Worm (Caenorhabditis elegans) whole organism, late embryonic: Measurements from ENCODE around the gene C09F12.2.

Experiments used
- T23F11.4 ChIP-seq: fragments of 200-800 bp; sonication (Bioruptor generic); optimal IDR thresholded peaks from 2 replicates; lab custom pipeline; 2018; ENCODE audit warnings: mild to moderate bottlenecking, missing genetic modification characterization, missing compliant biosample characterization
- Y22D7AL.16 ChIP-seq: sonication (generic microtip); optimal IDR thresholded peaks from 2 replicates; lab custom pipeline; 2016; ENCODE audit warnings: missing genetic modification characterization, missing compliant biosample characterization
- ahr-1 ChIP-seq: sonication (generic microtip); optimal IDR thresholded peaks from 2 replicates; lab custom pipeline; 2016; ENCODE audit warnings: missing genetic modification characterization, missing compliant biosample characterization
- ama-1 ChIP-seq: fragments of 150-350 bp; optimal IDR thresholded peaks from 2 replicates; lab custom pipeline; 2014
- ceh-14 ChIP-seq: sonication (generic microtip); optimal IDR thresholded peaks from 2 replicates; lab custom pipeline; 2016; ENCODE audit warnings: missing genotype, missing genetic modification characterization, missing compliant biosample characterization
- ceh-18 ChIP-seq: sonication (generic microtip); optimal IDR thresholded peaks from 2 replicates; lab custom pipeline; 2016; ENCODE audit warnings: missing genetic modification characterization, missing compliant biosample characterization
- ceh-2 ChIP-seq: sonication (generic microtip); optimal IDR thresholded peaks from 2 replicates; lab custom pipeline; 2016; ENCODE audit warnings: missing genotype, missing genetic modification characterization, missing compliant biosample characterization
- ceh-24 ChIP-seq: sonication (generic microtip); optimal IDR thresholded peaks from 2 replicates; lab custom pipeline; 2016; ENCODE audit warnings: mild to moderate bottlenecking, missing genetic modification characterization, missing compliant biosample characterization
- ceh-30 ChIP-seq: fragments of 150-350 bp; optimal IDR thresholded peaks from 2 replicates; lab custom pipeline; 2014; ENCODE audit warnings: missing biosample characterization, missing genetic modification characterization
- ceh-31 ChIP-seq: sonication (generic microtip); optimal IDR thresholded peaks from 2 replicates; lab custom pipeline; 2016; ENCODE audit warnings: missing genetic modification characterization, missing compliant biosample characterization
- ceh-34 ChIP-seq: sonication (generic microtip); optimal IDR thresholded peaks from 2 replicates; lab custom pipeline; 2016; ENCODE audit warnings: mild to moderate bottlenecking, missing genetic modification characterization, missing compliant biosample characterization
- ceh-45 ChIP-seq: fragments of 200-800 bp; sonication (Bioruptor generic); IDR thresholded peaks from 2 replicates; pipeline ENCODE4 v1.3.6; 2022; ENCODE audit warnings: missing genetic modification reagents, missing genetic modification characterization, missing compliant biosample characterization
- ceh-48 ChIP-seq: sonication (generic microtip); optimal IDR thresholded peaks from 2 replicates; lab custom pipeline; 2016; ENCODE audit warnings: missing genetic modification characterization, inconsistent platforms, missing compliant biosample characterization
- ceh-6 ChIP-seq: fragments of 200-800 bp; sonication (Bioruptor generic); optimal IDR thresholded peaks from 2 replicates; lab custom pipeline; 2018; ENCODE audit warnings: mild to moderate bottlenecking, missing genetic modification characterization, missing compliant biosample characterization
- ceh-9 ChIP-seq: sonication (generic microtip); optimal IDR thresholded peaks from 2 replicates; lab custom pipeline; 2016; ENCODE audit warnings: mild to moderate bottlenecking, missing genetic modification characterization, inconsistent platforms, missing compliant biosample characterization
- che-1 ChIP-seq: sonication (generic microtip); optimal IDR thresholded peaks from 2 replicates; lab custom pipeline; 2016; ENCODE audit warnings: mild to moderate bottlenecking, missing genetic modification characterization, missing compliant biosample characterization
- dve-1 ChIP-seq: sonication (generic microtip); optimal IDR thresholded peaks from 2 replicates; lab custom pipeline; 2017; ENCODE audit warnings: antibody characterized with exemption, mild to moderate bottlenecking, missing genetic modification characterization, missing compliant biosample characterization
- elt-2 ChIP-seq: sonication (generic microtip); optimal IDR thresholded peaks from 2 replicates; lab custom pipeline; 2016; ENCODE audit warnings: missing genetic modification reagents, missing genetic modification characterization, missing compliant biosample characterization
- fax-1 ChIP-seq: sonication (generic microtip); optimal IDR thresholded peaks from 2 replicates; lab custom pipeline; 2016; ENCODE audit warnings: missing genotype, missing genetic modification characterization, missing compliant biosample characterization
- fkh-6 ChIP-seq: sonication (generic microtip); optimal IDR thresholded peaks from 2 replicates; lab custom pipeline; 2016; ENCODE audit warnings: missing genetic modification characterization, missing compliant biosample characterization
- hlh-15 ChIP-seq: sonication (generic microtip); optimal IDR thresholded peaks from 2 replicates; lab custom pipeline; 2016; ENCODE audit warnings: missing genetic modification characterization, missing compliant biosample characterization
- lim-6 ChIP-seq: sonication (generic microtip); optimal IDR thresholded peaks from 2 replicates; lab custom pipeline; 2016; ENCODE audit warnings: missing genetic modification characterization, missing compliant biosample characterization
- mec-3 ChIP-seq: sonication (generic microtip); optimal IDR thresholded peaks from 2 replicates; lab custom pipeline; 2016; ENCODE audit warnings: borderline replicate concordance, missing genetic modification characterization, missing compliant biosample characterization
- nfya-1 ChIP-seq: sonication (generic microtip); optimal IDR thresholded peaks from 2 replicates; lab custom pipeline; 2017; ENCODE audit warnings: missing genetic modification characterization, mild to moderate bottlenecking, missing compliant biosample characterization, antibody characterized with exemption, moderate library complexity
- nhr-11 ChIP-seq: fragments of 150-350 bp; optimal IDR thresholded peaks from 2 replicates; lab custom pipeline; 2014; ENCODE audit warnings: missing biosample characterization, missing genetic modification characterization
- nhr-232 ChIP-seq: sonication (generic microtip); optimal IDR thresholded peaks from 2 replicates; lab custom pipeline; 2016; ENCODE audit warnings: missing genetic modification characterization, missing compliant biosample characterization
- npax-4 ChIP-seq: sonication (generic microtip); optimal IDR thresholded peaks from 2 replicates; lab custom pipeline; 2016; ENCODE audit warnings: missing genetic modification characterization, missing compliant biosample characterization
- odd-2 ChIP-seq: sonication (generic microtip); optimal IDR thresholded peaks from 2 replicates; lab custom pipeline; 2017; ENCODE audit warnings: antibody characterized with exemption, mild to moderate bottlenecking, missing genetic modification characterization, missing compliant biosample characterization
- pag-3 ChIP-seq: sonication (generic microtip); optimal IDR thresholded peaks from 2 replicates; lab custom pipeline; 2016; ENCODE audit warnings: missing compliant biosample characterization, missing genetic modification characterization, borderline replicate concordance
- pat-9 ChIP-seq: fragments of 200-800 bp; sonication (Bioruptor generic); optimal IDR thresholded peaks from 2 replicates; lab custom pipeline; 2018; ENCODE audit warnings: mild to moderate bottlenecking, missing genetic modification characterization, moderate library complexity, missing compliant biosample characterization
- pqm-1 ChIP-seq: sonication (generic microtip); optimal IDR thresholded peaks from 2 replicates; lab custom pipeline; 2016; ENCODE audit warnings: missing genetic modification characterization, missing compliant biosample characterization
- ref-2 ChIP-seq: sonication (generic microtip); optimal IDR thresholded peaks from 2 replicates; lab custom pipeline; 2016; ENCODE audit warnings: missing genetic modification characterization, missing compliant biosample characterization
- rnt-1 ChIP-seq: sonication (generic microtip); optimal IDR thresholded peaks from 2 replicates; lab custom pipeline; 2016; ENCODE audit warnings: missing genetic modification characterization, missing compliant biosample characterization
- sox-4 ChIP-seq: sonication (generic microtip); optimal IDR thresholded peaks from 2 replicates; lab custom pipeline; 2017; ENCODE audit warnings: mild to moderate bottlenecking, missing genetic modification characterization, inconsistent platforms, missing compliant biosample characterization
- syd-9 ChIP-seq: sonication (generic microtip); optimal IDR thresholded peaks from 2 replicates; lab custom pipeline; 2016; ENCODE audit warnings: mild to moderate bottlenecking, missing genetic modification characterization, moderate library complexity, missing compliant biosample characterization
- tbx-7 ChIP-seq: sonication (generic microtip); optimal IDR thresholded peaks from 2 replicates; lab custom pipeline; 2016; ENCODE audit warnings: missing genotype, missing genetic modification characterization, missing compliant biosample characterization
- unc-3 ChIP-seq, 2 experiments: fragments of 200-800 bp in 1 of 2; sonication (Bioruptor generic) in 1 of 2; sonication (generic microtip) in 1 of 2; conservative IDR thresholded peaks in 1 of 2; optimal IDR thresholded peaks in 1 of 2; 2 replicates each; pipeline versions ENCODE4 v1.3.6 to Lab custom; 2016 to 2022; ENCODE audit warnings: missing compliant biosample characterization in 2 of 2, missing genetic modification characterization in 2 of 2, missing genetic modification reagents in 1 of 2
- unc-42 ChIP-seq: sonication (generic microtip); optimal IDR thresholded peaks from 2 replicates; lab custom pipeline; 2016; ENCODE audit warnings: missing genotype, missing genetic modification characterization, missing compliant biosample characterization
- unc-55 ChIP-seq: sonication (generic microtip); optimal IDR thresholded peaks from 2 replicates; lab custom pipeline; 2017; ENCODE audit warnings: missing biosample characterization, missing genetic modification reagents, missing genetic modification characterization

C09F12.2 gene

DNA sequence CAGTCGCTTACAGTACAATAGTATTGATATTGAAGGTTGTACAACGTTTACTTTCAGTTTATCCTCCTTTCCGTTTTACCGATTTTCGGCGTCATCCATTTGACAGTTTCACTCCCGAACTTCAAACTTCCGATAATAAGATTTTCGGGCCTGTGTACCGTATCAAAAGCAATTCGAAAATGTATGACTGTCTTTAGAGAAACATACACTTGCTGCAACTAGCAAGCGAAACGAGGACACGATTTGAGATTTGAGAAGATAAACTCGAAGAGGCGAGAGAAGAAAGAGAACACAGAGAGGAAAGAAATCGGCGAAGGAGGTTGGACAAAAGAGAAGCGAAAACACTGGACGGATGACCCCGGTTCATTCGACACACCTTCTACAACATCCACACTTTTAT lies 8.2 kb downstream of the C09F12.2 start, which contains the start of gene lpr-5:
Gene lpr-5, plus strand, starts transcription at position 220 of the 400 bp plus-strand sequence.
- TF ChIP-seq sox-4 = no peak
- TF ChIP-seq ceh-30 (tag; lab: Kevin White, UChicago) = no peak
- TF ChIP-seq ceh-14 (tag; lab: Kevin White, UChicago) = no peak
- no peak for TF ChIP-seq ceh-9 (tag; lab: Kevin White, UChicago)
- no peak for TF ChIP-seq nhr-232 (tag; lab: Kevin White, UChicago)
- no peak for TF ChIP-seq odd-2
- no peak for TF ChIP-seq ama-1 (lab: Kevin White, UChicago)
- no peak for TF ChIP-seq elt-2 (tag; lab: Kevin White, UChicago)
- no peak for TF ChIP-seq Y22D7AL.16 (tag; lab: Kevin White, UChicago)
- no peak for TF ChIP-seq unc-55 (GFP tag; lab: Kevin White, UChicago)
- no peak for TF ChIP-seq che-1 (tag; lab: Kevin White, UChicago)
- TF ChIP-seq npax-4 (tag; lab: Kevin White, UChicago) = no peak
- no peak for TF ChIP-seq lim-6 (tag; lab: Kevin White, UChicago)
- no peak for TF ChIP-seq ahr-1 (tag; lab: Kevin White, UChicago)
- TF ChIP-seq nfya-1 (tag; lab: Kevin White, UChicago) = no peak
- no peak for TF ChIP-seq ceh-6
- TF ChIP-seq T23F11.4 = no peak
- no peak for TF ChIP-seq ceh-34 (tag; lab: Kevin White, UChicago)
- no peak for TF ChIP-seq pag-3 (tag; lab: Kevin White, UChicago)
- TF ChIP-seq syd-9 (tag; lab: Kevin White, UChicago) = no peak

DNA sequence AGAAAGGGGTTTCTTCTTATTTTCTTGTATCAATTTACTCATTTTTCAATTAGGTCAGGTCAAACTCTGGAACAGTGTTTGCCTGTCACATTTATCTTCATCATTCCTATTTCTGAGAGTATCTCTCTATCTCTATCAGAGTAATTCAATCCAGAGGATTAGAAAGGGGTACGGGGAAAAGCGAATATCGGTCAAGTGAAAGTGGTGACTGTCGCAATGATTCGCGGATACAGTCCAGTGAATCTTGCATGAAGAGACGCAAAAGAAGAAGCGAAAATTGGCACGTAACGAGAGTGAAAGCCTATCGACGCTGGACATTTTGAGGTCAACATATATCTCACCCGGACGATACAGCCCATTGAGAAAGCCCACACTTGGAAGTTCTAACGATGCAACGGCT lies 11.1 kb downstream of the C09F12.2 start, which contains the start of gene lpr-4:
Gene lpr-4, plus strand, starts transcription at position 328 of the 400 bp plus-strand sequence.
- TF ChIP-seq ceh-18 (tag; lab: Kevin White, UChicago) (no peak), unc-55 (GFP tag; lab: Kevin White, UChicago) (peak; percentile 21), unc-3 (GFP tag; conservative IDR thresholded peaks at IDR 0.05; lab: Robert Waterston, UW) (no peak), unc-3 (tag; optimal IDR thresholded peaks at IDR 0.05; lab: Kevin White, UChicago) (no peak), elt-2 (tag; lab: Kevin White, UChicago) (no peak), ref-2 (tag; lab: Kevin White, UChicago) (peak; percentile 17)

DNA sequence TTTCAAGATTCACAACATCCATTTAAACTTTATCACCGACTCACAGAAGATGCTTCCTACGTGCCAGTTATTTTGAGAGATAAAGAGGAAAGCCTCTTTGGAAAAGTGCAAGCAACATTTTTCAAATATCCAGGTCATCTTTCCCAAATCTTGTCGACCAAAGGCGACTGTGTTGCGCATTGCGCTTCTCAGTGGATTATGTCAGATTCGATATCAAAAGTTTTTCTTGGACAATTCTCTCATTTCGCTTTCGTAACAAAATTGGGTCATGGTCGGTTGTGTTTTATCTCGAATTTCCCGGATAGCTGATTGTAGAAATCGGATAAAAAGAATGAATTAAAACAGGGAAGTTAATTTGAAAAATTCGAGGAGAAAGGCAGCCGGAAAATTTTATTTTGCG lies 13.5 kb downstream of the C09F12.2 start:
- no peak for TF ChIP-seq hlh-15 (tag; lab: Kevin White, UChicago)
- TF ChIP-seq nhr-232 (tag; lab: Kevin White, UChicago) = no peak
- TF ChIP-seq elt-2 (tag; lab: Kevin White, UChicago) = no peak
- no peak for TF ChIP-seq ceh-45 (GFP tag; lab: Robert Waterston, UW)
- TF ChIP-seq dve-1 (tag; lab: Kevin White, UChicago) = no peak
- TF ChIP-seq fkh-6 (tag; lab: Kevin White, UChicago) = no peak
- TF ChIP-seq ceh-24 (tag; lab: Kevin White, UChicago) = no peak
- no peak for TF ChIP-seq mec-3 (tag; lab: Kevin White, UChicago)
- TF ChIP-seq fax-1 = no peak
- no peak for TF ChIP-seq ceh-6
- no peak for TF ChIP-seq pqm-1 (tag; lab: Kevin White, UChicago)
- no peak for TF ChIP-seq tbx-7 (tag; lab: Kevin White, UChicago)
- no peak for TF ChIP-seq pat-9
- TF ChIP-seq ceh-9 (tag; lab: Kevin White, UChicago) = no peak
- no peak for TF ChIP-seq ceh-2
- no peak for TF ChIP-seq Y22D7AL.16 (tag; lab: Kevin White, UChicago)
- TF ChIP-seq rnt-1 (tag; lab: Kevin White, UChicago) = no peak
- TF ChIP-seq sox-4 = no peak
- TF ChIP-seq ceh-18 (tag; lab: Kevin White, UChicago) = no peak
- TF ChIP-seq nfya-1 (tag; lab: Kevin White, UChicago) = no peak

DNA sequence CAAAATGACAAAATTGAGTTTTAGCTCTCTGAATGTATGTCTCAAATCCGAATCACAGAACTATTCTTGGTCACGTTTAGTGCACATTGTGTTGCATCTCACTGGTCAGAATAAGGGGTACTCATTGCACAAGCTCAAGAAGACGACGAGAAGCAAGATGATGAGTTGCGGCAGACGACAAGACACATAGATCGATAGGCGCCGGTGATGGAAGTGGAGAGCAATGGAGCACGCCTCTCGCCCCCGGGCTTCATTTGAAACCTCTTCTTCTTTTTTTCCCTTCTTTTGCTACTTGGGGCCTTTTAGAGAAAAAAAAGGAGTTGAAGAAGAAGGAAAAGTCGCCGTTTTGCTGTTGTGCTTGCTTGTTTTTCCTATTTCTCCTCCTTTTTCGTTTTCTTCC lies 14.6 kb downstream of the C09F12.2 start, which contains the start of gene apt-9:
Gene apt-9, plus strand, starts transcription at position 194 of the 400 bp plus-strand sequence.
- TF ChIP-seq ceh-48 (tag; lab: Kevin White, UChicago) = peak; percentile 65
- TF ChIP-seq unc-42 = peak; percentile 43
- TF ChIP-seq sox-4 = no peak
- no peak for TF ChIP-seq nhr-11
- no peak for TF ChIP-seq unc-3 (GFP tag; conservative IDR thresholded peaks at IDR 0.05; lab: Robert Waterston, UW)
- no peak for TF ChIP-seq unc-3 (tag; optimal IDR thresholded peaks at IDR 0.05; lab: Kevin White, UChicago)
- TF ChIP-seq ceh-14 (tag; lab: Kevin White, UChicago) = peak; percentile 3
- TF ChIP-seq ceh-34 (tag; lab: Kevin White, UChicago) = no peak
- TF ChIP-seq ceh-31 (tag; lab: Kevin White, UChicago) = peak; percentile 10
- TF ChIP-seq, all 69 proteins: peak for 4
